Worm (Caenorhabditis elegans): Measurements from ENCODE around the gene T13C2.3.

ce11 chrII:6827388-6827787 is 38.3 kb downstream of the T13C2.3 start:
- peak; percentile 50 for TF ChIP-seq dmd-4 (tag; optimal IDR thresholded peaks at IDR 0.05; ENCODE audit: borderline replicate concordance)
- TF ChIP-seq nhr-11 (tag; optimal IDR thresholded peaks at IDR 0.05): no peak
- TF ChIP-seq elt-2 (tag; optimal IDR thresholded peaks at IDR 0.05): no peak
